Worm (Caenorhabditis elegans): Measurements from ENCODE around the gene tlp-1.

Gene tlp-1

DNA sequence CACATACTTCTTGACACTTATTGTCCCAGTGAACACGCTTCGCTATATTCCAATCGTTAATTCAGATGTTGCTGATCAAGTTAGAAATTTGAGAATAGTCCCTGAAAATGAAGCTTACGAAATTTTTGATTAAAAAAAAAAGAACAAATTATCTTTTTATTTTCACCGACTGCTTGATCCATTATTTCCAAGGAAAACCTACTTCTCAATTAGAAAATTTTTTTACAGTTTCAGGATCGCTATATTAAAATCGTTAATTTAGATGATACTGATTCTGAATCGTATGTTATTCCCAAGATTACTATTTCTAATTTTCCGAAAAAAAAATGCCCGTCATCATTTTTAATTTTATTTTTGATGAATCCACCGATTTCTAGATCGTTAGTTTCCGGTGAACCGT, 5.3 kb downstream of the tlp-1 start, which contains the start of gene T23G4.127:
T23G4.127 (minus strand) TSS at position 101 of the 400 bp plus-strand sequence.
- TF ChIP-seq nhr-12 (tag; optimal IDR thresholded peaks at IDR 0.05) (no peak), Y55F3AM.14 (GFP tag; optimal IDR thresholded peaks at IDR 0.05) (no peak), ceh-16 (tag; optimal IDR thresholded peaks at IDR 0.05) (no peak), fos-1 (tag; optimal IDR thresholded peaks at IDR 0.05) (no peak), nhr-23 (tag; optimal IDR thresholded peaks at IDR 0.05) (no peak), C34F6.9 (tag; optimal IDR thresholded peaks at IDR 0.05) (no peak), nhr-129 (tag; optimal IDR thresholded peaks at IDR 0.05) (no peak), gmeb-1 (tag; optimal IDR thresholded peaks at IDR 0.05) (no peak), lin-11 (tag; optimal IDR thresholded peaks at IDR 0.05) (no peak)

DNA sequence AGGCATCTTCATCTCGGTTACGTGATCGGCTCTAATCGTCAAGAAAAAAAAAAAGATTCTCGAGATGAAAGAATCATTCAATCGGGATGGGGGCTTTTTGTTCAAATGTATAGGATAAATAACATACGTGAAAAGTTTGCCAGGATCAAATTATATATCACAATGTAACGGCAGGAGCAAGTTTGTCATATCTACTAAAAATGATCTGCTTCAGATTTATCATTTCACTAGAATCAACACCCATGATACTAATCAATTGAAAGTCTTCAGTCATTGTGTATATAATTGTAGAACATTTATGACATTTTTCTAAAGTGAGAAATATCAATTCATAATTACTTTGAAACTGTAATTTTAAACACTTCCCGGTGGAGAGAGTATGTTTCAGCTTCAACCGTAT, 7.0 kb downstream of the tlp-1 start:
- TF ChIP-seq peb-1 (tag; optimal IDR thresholded peaks at IDR 0.05): no peak
- no peak for TF ChIP-seq ztf-11 (tag; optimal IDR thresholded peaks at IDR 0.05)
- no peak for TF ChIP-seq C34F6.9 (tag; optimal IDR thresholded peaks at IDR 0.05)
- TF ChIP-seq nhr-129 (tag; optimal IDR thresholded peaks at IDR 0.05): no peak
- no peak for TF ChIP-seq lin-39 (tag; optimal IDR thresholded peaks at IDR 0.05)
- no peak for TF ChIP-seq Y55F3AM.14 (GFP tag; optimal IDR thresholded peaks at IDR 0.05)
- TF ChIP-seq mdl-1 (tag; optimal IDR thresholded peaks at IDR 0.05): no peak
- no peak for TF ChIP-seq fos-1 (tag; optimal IDR thresholded peaks at IDR 0.05)
- TF ChIP-seq nhr-12 (tag; optimal IDR thresholded peaks at IDR 0.05): no peak
- no peak for TF ChIP-seq nhr-23 (tag; optimal IDR thresholded peaks at IDR 0.05)
- TF ChIP-seq sma-9 (GFP tag; optimal IDR thresholded peaks at IDR 0.05): no peak
- no peak for TF ChIP-seq sma-9 (tag; optimal IDR thresholded peaks at IDR 0.05)

DNA sequence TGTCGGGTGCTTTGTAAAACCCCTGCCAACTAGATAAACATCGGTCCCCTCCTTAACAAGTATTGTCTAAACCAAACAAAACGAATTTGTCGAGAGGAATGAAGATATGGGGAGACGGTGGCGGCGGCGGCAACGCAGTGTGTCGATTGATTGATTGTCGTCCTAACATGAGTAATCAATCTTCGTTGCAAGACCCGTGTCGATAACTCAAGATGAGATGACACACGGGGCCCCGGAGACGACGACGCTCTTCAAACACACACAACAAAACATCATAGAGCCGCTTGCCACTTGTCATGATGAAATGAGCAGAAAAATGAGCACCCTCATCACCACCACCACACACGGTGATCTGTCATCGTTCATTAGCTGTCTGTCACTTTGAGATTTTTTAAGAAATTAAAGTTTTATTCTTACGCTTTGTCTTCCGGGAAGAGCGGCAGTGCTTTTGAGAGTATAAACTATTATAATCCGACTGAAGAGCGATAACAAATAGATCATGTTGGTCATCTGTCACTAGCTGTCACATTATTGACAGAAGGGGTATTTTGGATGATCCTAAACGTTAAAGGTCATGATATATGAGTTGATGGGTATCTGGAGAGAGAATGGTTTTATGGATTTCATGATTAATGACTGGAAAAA, 8.0 kb downstream of the tlp-1 start:
- peak; percentile 78 for TF ChIP-seq nhr-129 (tag; optimal IDR thresholded peaks at IDR 0.05)
- TF ChIP-seq unc-62 (GFP tag; optimal IDR thresholded peaks at IDR 0.05): peak; percentile 97
- TF ChIP-seq nhr-23 (tag; optimal IDR thresholded peaks at IDR 0.05): no peak
- TF ChIP-seq lsy-2 (tag; optimal IDR thresholded peaks at IDR 0.05): peak in 1 of 2 experiments; percentile 36
- no peak for TF ChIP-seq ceh-82 (tag; optimal IDR thresholded peaks at IDR 0.05)
- peak; percentile 42 for TF ChIP-seq nhr-25 (tag; optimal IDR thresholded peaks at IDR 0.05)
- TF ChIP-seq ceh-16 (tag; optimal IDR thresholded peaks at IDR 0.05): peak; percentile 98
- no peak for TF ChIP-seq blmp-1 (tag; optimal IDR thresholded peaks at IDR 0.05; ENCODE audit: insufficient read depth)
- TF ChIP-seq F13H6.1 (tag; optimal IDR thresholded peaks at IDR 0.05): peak; percentile 68
- TF ChIP-seq sem-4 (tag; optimal IDR thresholded peaks at IDR 0.05): peak; percentile 27
- no peak for TF ChIP-seq ZK546.5 (tag; optimal IDR thresholded peaks at IDR 0.05)
- peak; percentile 37 for TF ChIP-seq sma-9 (GFP tag; optimal IDR thresholded peaks at IDR 0.05)
- TF ChIP-seq sma-9 (tag; optimal IDR thresholded peaks at IDR 0.05): no peak
- no peak for TF ChIP-seq nhr-237 (tag; optimal IDR thresholded peaks at IDR 0.05)
- TF ChIP-seq Y55F3AM.14 (GFP tag; optimal IDR thresholded peaks at IDR 0.05): peak; percentile 33
- peak; percentile 32 for TF ChIP-seq zag-1 (tag; optimal IDR thresholded peaks at IDR 0.05)
- TF ChIP-seq mab-5 (tag; optimal IDR thresholded peaks at IDR 0.05): peak; percentile 97
- TF ChIP-seq nhr-6 (tag; optimal IDR thresholded peaks at IDR 0.05): no peak
- peak; percentile 93 for TF ChIP-seq lin-39 (tag; optimal IDR thresholded peaks at IDR 0.05)
- TF ChIP-seq lin-13 (GFP tag; optimal IDR thresholded peaks at IDR 0.05): no peak
- TF ChIP-seq unc-55 (GFP tag; optimal IDR thresholded peaks at IDR 0.05): peak; percentile 7
- no peak for TF ChIP-seq mbf-1 (tag; optimal IDR thresholded peaks at IDR 0.05)
- TF ChIP-seq nhr-77 (tag; optimal IDR thresholded peaks at IDR 0.05): no peak
- peak; percentile 19 for TF ChIP-seq crh-2 (tag; optimal IDR thresholded peaks at IDR 0.05)

DNA sequence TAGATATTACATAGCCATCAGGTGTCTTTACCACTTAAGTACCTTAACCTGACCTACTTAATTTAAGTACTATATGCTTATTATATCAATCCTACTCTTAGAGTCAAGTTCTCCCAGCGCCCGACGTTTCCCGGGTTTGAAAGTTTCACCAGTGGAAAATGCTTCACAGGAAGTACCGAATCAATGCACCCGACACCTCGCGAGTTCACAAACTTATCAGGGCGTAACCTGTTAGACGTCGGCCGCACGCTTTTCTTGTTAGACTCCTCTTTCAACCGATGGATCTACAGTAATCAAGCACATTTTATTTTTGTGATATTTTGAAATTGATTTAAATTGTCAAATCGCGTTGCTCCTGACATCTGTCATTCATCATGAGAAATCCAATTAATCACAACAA, 8.6 kb downstream of the tlp-1 start:
- TF ChIP-seq sma-3 (GFP tag; optimal IDR thresholded peaks at IDR 0.05) (no peak), nhr-77 (tag; optimal IDR thresholded peaks at IDR 0.05) (no peak), snpc-4 (tag; optimal IDR thresholded peaks at IDR 0.05) (peak; percentile 30), dmd-4 (tag; optimal IDR thresholded peaks at IDR 0.05) (no peak), elt-1 (tag; optimal IDR thresholded peaks at IDR 0.05) (no peak), ceh-82 (tag; optimal IDR thresholded peaks at IDR 0.05) (no peak)
